Worm (Caenorhabditis elegans): Measurements from ENCODE around the gene fis-1.

fis-1 gene

DNA sequence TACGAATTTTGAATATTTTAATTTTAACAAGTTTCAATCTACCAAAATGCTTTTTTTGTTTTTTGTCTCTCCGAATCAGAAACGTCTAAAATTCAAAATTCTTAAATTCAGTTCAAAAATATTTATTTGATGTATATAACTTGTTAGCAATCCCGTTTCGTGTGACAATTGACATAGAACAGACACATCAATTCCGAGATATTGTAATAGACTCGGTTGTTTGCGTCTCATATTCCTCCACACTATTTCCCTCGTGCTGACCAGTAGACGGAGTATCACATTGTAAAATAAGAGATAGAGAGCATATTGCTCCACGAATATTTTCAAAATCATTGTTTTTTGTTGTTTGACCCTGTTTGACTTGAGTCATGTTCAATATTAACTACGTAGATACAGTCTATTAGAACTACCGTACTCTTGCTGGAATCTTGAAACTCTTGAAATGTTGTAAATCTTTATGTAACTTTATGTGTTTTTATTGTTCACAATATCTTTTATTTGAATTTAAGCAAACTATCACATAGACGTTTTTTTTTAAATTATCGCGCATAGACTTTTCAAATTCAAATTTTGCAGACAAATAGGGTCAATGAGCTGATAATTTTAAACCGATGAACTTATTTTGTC, 33.8 kb downstream of the fis-1 start, which contains the start of gene T13C2.3:
Gene T13C2.3 (plus strand): TSS at position 577 of the 627 bp plus-strand sequence.
- TF ChIP-seq aly-1 (tag; optimal IDR thresholded peaks at IDR 0.05) (no peak), ets-7 (tag; optimal IDR thresholded peaks at IDR 0.05) (no peak), tbx-37 (GFP tag; conservative IDR thresholded peaks at IDR 0.05) (no peak), tbx-11 (GFP tag; IDR thresholded peaks at IDR 0.05) (no peak), B0310.2 (tag; optimal IDR thresholded peaks at IDR 0.05) (no peak), ceh-13 (GFP tag; optimal IDR thresholded peaks at IDR 0.05) (no peak), pes-1 (GFP tag; IDR thresholded peaks at IDR 0.05) (no peak), sea-1 (GFP tag; conservative IDR thresholded peaks at IDR 0.05) (no peak), ceh-36 (tag; optimal IDR thresholded peaks at IDR 0.05) (no peak), hnd-1 (tag; optimal IDR thresholded peaks at IDR 0.05) (no peak), hmg-4 (GFP tag; optimal IDR thresholded peaks at IDR 0.05) (no peak), tra-4 (tag; optimal IDR thresholded peaks at IDR 0.05) (no peak), hmbx-1 (tag; optimal IDR thresholded peaks at IDR 0.05) (no peak), ama-1 (optimal IDR thresholded peaks at IDR 0.05) (no peak), scrt-1 (GFP tag; IDR thresholded peaks at IDR 0.05) (no peak), flt-1 (GFP tag; IDR thresholded peaks at IDR 0.05) (no peak), F13C5.2 (tag; optimal IDR thresholded peaks at IDR 0.05) (no peak)

DNA sequence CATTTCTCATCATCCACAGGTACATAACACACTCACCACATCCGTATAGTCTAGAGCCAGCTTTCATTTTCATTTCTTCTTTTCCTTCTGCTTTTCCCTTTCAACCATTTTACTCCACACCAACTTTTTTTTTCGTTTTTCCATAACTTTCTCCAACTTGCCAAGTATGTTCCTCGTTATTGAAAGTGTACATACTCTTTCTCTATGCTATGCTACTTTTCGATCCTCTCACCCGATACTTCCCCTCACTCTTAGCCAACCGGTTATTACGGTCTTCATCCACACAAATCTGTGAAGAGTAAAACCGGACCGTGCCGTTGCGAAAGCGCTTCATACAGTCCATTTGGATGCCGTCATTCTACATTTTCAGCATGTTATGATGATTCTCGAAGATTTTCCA, 36.9 kb downstream of the fis-1 start, which contains the start of gene T13C2.2:
Gene T13C2.2 (plus strand): TSS at position 301 of the 400 bp plus-strand sequence.
- TF ChIP-seq flt-1 (GFP tag; IDR thresholded peaks at IDR 0.05), result no peak
- TF ChIP-seq ceh-36 (tag; optimal IDR thresholded peaks at IDR 0.05), result no peak
- no peak for TF ChIP-seq tbx-37 (GFP tag; conservative IDR thresholded peaks at IDR 0.05)
- TF ChIP-seq ets-7 (tag; optimal IDR thresholded peaks at IDR 0.05), result no peak

DNA sequence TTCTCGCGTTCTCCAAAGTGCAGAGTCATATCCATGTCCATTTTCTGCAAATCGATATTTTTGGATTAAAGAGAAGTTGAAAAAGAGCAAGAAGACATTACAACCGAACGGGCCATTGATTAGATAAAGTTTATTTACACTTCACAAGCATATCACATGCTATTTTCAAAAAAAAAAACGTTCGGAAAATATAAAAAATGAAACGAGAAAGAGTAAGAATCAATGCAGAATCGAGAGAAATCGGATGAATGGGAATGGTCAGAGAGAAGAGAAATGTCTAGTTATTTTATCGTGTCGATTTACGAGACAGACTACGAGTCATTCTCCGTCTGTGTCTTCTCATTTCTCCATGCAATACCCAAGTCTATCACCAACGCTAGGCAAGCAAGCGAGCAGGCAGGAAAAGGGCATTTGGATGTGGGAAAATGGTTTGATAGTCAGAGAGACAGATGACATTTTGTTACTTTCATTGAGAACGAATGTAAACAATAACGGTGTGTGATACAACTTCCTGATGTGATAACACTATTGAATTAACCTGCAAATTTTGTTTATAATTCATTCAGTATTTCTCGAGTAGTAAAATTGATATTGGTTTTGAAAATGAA, 45.2 kb downstream of the fis-1 start, which contains the start of gene F31E8.4:
Gene F31E8.4 (minus strand): TSS at position 51 of the 608 bp plus-strand sequence.
- TF ChIP-seq pes-1 (GFP tag; IDR thresholded peaks at IDR 0.05) (no peak), aly-1 (tag; optimal IDR thresholded peaks at IDR 0.05) (no peak), hnd-1 (tag; optimal IDR thresholded peaks at IDR 0.05) (no peak), sea-1 (GFP tag; conservative IDR thresholded peaks at IDR 0.05) (no peak), tra-4 (tag; optimal IDR thresholded peaks at IDR 0.05) (no peak), ama-1 (optimal IDR thresholded peaks at IDR 0.05) (no peak)

DNA sequence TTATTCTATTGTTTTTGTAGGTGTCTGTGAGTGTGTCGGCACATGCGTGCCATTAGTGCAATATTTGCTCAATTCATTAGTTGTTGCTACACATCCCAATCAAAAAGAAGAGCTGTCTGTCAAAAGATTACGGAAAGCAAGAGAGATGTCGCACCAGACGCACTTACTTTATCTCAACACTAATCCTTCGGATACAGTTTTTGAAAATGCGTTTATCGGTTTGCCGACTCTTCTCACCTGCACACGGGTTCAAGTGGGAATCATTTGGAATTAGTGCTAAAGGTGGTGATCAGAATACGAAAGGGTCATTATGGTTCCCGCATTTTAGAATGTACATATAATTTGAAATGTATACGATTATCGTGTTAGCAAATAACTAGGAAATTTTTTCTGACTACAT, 46.3 kb downstream of the fis-1 start:
- TF ChIP-seq pes-1 (GFP tag; IDR thresholded peaks at IDR 0.05) (no peak), hmbx-1 (tag; optimal IDR thresholded peaks at IDR 0.05) (no peak), ets-7 (tag; optimal IDR thresholded peaks at IDR 0.05) (no peak), F13C5.2 (tag; optimal IDR thresholded peaks at IDR 0.05) (no peak), hnd-1 (tag; optimal IDR thresholded peaks at IDR 0.05) (no peak), ama-1 (optimal IDR thresholded peaks at IDR 0.05) (no peak), ceh-36 (tag; optimal IDR thresholded peaks at IDR 0.05) (peak; percentile 75), scrt-1 (GFP tag; IDR thresholded peaks at IDR 0.05) (no peak)

DNA sequence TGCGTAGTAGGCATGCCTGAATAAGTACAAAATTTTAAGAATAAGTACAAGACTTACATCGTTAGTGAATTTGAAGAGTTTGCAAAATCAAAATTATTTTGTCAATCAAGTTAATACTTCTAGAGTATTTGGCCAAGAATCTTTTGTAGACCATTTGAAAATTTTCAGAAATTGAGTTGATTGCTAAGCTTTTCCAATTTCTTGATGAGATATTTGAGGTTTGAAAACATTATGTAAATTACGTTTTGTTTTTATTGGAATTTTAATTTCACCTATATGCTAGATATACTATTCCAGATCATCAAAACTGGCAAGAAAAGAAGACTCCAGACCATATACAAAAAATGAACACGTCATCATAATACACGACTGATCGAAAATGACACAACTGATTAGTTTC, 48.0 kb downstream of the fis-1 start, which contains the start of gene tab-1:
Gene tab-1 (plus strand): TSS at position 301 of the 400 bp plus-strand sequence.
- TF ChIP-seq hmg-4 (GFP tag; optimal IDR thresholded peaks at IDR 0.05), result no peak
- no peak for TF ChIP-seq ets-7 (tag; optimal IDR thresholded peaks at IDR 0.05)
- no peak for TF ChIP-seq ceh-36 (tag; optimal IDR thresholded peaks at IDR 0.05)
- no peak for TF ChIP-seq ceh-13 (GFP tag; optimal IDR thresholded peaks at IDR 0.05)
- TF ChIP-seq pes-1 (GFP tag; IDR thresholded peaks at IDR 0.05), result no peak
- no peak for TF ChIP-seq hmbx-1 (tag; optimal IDR thresholded peaks at IDR 0.05)
- no peak for TF ChIP-seq flt-1 (GFP tag; IDR thresholded peaks at IDR 0.05)
- no peak for TF ChIP-seq aly-1 (tag; optimal IDR thresholded peaks at IDR 0.05)
- TF ChIP-seq hnd-1 (tag; optimal IDR thresholded peaks at IDR 0.05), result no peak
- no peak for TF ChIP-seq tbx-37 (GFP tag; conservative IDR thresholded peaks at IDR 0.05)
- no peak for TF ChIP-seq tbx-11 (GFP tag; IDR thresholded peaks at IDR 0.05)
- TF ChIP-seq sea-1 (GFP tag; conservative IDR thresholded peaks at IDR 0.05), result no peak
- TF ChIP-seq ama-1 (optimal IDR thresholded peaks at IDR 0.05), result no peak
- TF ChIP-seq F13C5.2 (tag; optimal IDR thresholded peaks at IDR 0.05), result no peak
- no peak for TF ChIP-seq B0310.2 (tag; optimal IDR thresholded peaks at IDR 0.05)
- no peak for TF ChIP-seq tra-4 (tag; optimal IDR thresholded peaks at IDR 0.05)
- TF ChIP-seq scrt-1 (GFP tag; IDR thresholded peaks at IDR 0.05), result no peak
